Worm (Caenorhabditis elegans): Measurements from ENCODE around the gene dlc-4.

The dlc-4 gene

ce11 chrIV:16403283-16403682, 39.8 kb upstream of the dlc-4 start:
- TF ChIP-seq zip-8 (tag; optimal IDR thresholded peaks at IDR 0.05): peak; percentile 87
- no peak for TF ChIP-seq unc-62 (GFP tag; optimal IDR thresholded peaks at IDR 0.05)
- peak; percentile 36 for TF ChIP-seq nhr-2 (tag; optimal IDR thresholded peaks at IDR 0.05)
- no peak for TF ChIP-seq tbx-8 (GFP tag; optimal IDR thresholded peaks at IDR 0.05)

DNA sequence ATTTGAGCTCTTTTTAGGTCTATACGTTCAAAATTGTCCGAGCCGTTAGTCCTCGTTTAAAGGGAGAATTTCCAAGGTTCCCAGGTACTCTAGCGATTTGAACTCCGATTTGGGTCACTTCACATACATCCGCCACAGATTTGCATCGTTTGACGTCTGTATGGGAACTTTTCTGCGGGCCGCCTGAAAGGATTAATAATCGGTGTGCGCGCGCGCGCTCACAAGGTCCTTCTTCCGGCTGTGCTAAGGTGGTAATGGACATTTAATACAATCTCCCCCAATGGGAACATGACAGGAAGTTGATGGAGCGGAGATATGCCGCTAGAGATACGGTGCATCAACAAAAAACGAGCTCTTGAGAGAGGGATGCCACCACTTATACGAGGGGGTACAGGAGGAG, 35.3 kb upstream of the dlc-4 start:
- TF ChIP-seq ham-2 (GFP tag; optimal IDR thresholded peaks at IDR 0.05) (peak; percentile 41), pha-4 (tag; optimal IDR thresholded peaks at IDR 0.05) (peak; percentile 16), nhr-2 (tag; optimal IDR thresholded peaks at IDR 0.05) (peak; percentile 68), blmp-1 (tag; optimal IDR thresholded peaks at IDR 0.05) (no peak)

DNA sequence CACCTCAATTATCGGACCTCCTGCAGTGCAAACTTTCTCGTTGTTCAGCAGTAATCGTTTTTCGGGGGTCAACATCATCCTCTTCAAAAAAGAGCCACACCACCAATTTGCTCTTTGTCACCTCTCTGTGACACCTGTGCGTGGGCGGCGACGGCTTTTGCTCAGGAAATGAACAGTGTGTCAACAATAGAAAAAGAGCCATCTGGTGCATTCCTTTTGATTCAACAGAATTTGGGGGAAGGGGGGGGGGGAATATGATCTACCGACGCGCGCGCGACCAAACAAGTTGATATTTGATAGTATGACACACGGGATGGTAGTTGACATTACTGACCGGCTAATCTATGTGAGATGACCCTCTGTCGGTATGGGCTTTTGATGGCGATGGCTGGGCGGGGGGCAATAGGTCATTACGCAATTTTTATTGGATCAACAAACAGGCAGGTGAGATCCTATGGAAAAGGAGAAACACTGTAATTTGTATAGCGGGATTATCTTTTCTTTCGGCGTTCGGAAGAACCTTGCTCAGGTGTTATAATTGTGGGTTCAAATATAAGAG, 32.9 kb upstream of the dlc-4 start:
- TF ChIP-seq elt-1 (tag; optimal IDR thresholded peaks at IDR 0.05; ENCODE audit: borderline replicate concordance, insufficient read depth) (no peak), unc-120 (tag; optimal IDR thresholded peaks at IDR 0.05; ENCODE audit: poor library complexity, severe bottlenecking) (no peak), nhr-2 (tag; optimal IDR thresholded peaks at IDR 0.05) (peak; percentile 92), zip-8 (tag; optimal IDR thresholded peaks at IDR 0.05) (peak; percentile 42), mls-2 (tag; optimal IDR thresholded peaks at IDR 0.05) (no peak), pha-4 (tag; optimal IDR thresholded peaks at IDR 0.05) (peak; percentile 12), elt-3 (tag; optimal IDR thresholded peaks at IDR 0.05) (no peak), nhr-76 (tag; optimal IDR thresholded peaks at IDR 0.05) (no peak), lin-32 (GFP tag; optimal IDR thresholded peaks at IDR 0.05) (peak; percentile 79), lsy-2 (tag; optimal IDR thresholded peaks at IDR 0.05) (no peak), ham-2 (GFP tag; optimal IDR thresholded peaks at IDR 0.05) (no peak), drap-1 (GFP tag; optimal IDR thresholded peaks at IDR 0.05) (no peak), ces-1 (GFP tag; optimal IDR thresholded peaks at IDR 0.05) (no peak), ztf-11 (tag; optimal IDR thresholded peaks at IDR 0.05) (no peak), tbx-8 (GFP tag; optimal IDR thresholded peaks at IDR 0.05) (no peak), ceh-39 (tag; optimal IDR thresholded peaks at IDR 0.05) (no peak), ceh-43 (GFP tag; optimal IDR thresholded peaks at IDR 0.05) (no peak), mep-1 (tag; optimal IDR thresholded peaks at IDR 0.05) (no peak), blmp-1 (tag; optimal IDR thresholded peaks at IDR 0.05) (no peak), snpc-4 (tag; optimal IDR thresholded peaks at IDR 0.05) (no peak), nhr-28 (tag; optimal IDR thresholded peaks at IDR 0.05) (no peak), ceh-83 (GFP tag; optimal IDR thresholded peaks at IDR 0.05) (no peak), nhr-237 (tag; optimal IDR thresholded peaks at IDR 0.05) (no peak), bed-3 (GFP tag; optimal IDR thresholded peaks at IDR 0.05) (no peak), unc-62 (GFP tag; optimal IDR thresholded peaks at IDR 0.05) (no peak), lin-13 (tag; optimal IDR thresholded peaks at IDR 0.05) (peak; percentile 33), M03D4.4 (tag; optimal IDR thresholded peaks at IDR 0.05) (no peak), sptf-1 (tag; optimal IDR thresholded peaks at IDR 0.05) (no peak), unc-39 (tag; optimal IDR thresholded peaks at IDR 0.05) (peak; percentile 88), hlh-1 (tag; optimal IDR thresholded peaks at IDR 0.05) (no peak), nhr-12 (tag; optimal IDR thresholded peaks at IDR 0.05) (no peak), mab-5 (tag; optimal IDR thresholded peaks at IDR 0.05) (no peak), cnd-1 (tag; optimal IDR thresholded peaks at IDR 0.05) (peak; percentile 56), flh-1 (GFP tag; optimal IDR thresholded peaks at IDR 0.05) (no peak), sem-2 (GFP tag; optimal IDR thresholded peaks at IDR 0.05) (no peak)

DNA sequence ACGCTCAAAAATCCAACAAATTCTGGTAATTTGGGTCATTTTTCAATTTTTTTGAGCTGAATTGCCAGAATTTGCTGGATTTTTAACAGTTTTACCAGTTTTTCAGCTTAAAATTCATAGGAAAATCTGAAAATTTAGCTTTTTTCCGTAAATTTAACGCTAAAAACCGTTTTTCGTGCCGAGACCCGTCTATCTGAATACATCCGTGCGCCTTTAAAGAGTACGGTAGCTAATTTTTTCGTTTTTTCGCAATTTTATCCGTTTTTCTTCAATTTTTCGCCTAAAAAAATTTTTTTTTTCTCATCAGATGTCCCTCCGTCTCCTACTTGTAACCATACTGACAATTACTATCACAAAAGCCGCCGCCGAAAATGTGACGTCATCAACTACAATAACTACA, 31.4 kb upstream of the dlc-4 start, which contains the start of gene Y65A5A.2:
Y65A5A.2 (plus strand) TSS at position 308 of the 400 bp plus-strand sequence.
- TF ChIP-seq bed-3 (GFP tag; optimal IDR thresholded peaks at IDR 0.05) (no peak), ztf-11 (tag; optimal IDR thresholded peaks at IDR 0.05) (no peak), lsy-2 (tag; optimal IDR thresholded peaks at IDR 0.05) (no peak), nhr-76 (tag; optimal IDR thresholded peaks at IDR 0.05) (no peak), sptf-1 (tag; optimal IDR thresholded peaks at IDR 0.05) (no peak), tbx-8 (GFP tag; optimal IDR thresholded peaks at IDR 0.05) (no peak), nhr-2 (tag; optimal IDR thresholded peaks at IDR 0.05) (no peak), ceh-39 (tag; optimal IDR thresholded peaks at IDR 0.05) (no peak), lin-13 (tag; optimal IDR thresholded peaks at IDR 0.05) (no peak), cnd-1 (tag; optimal IDR thresholded peaks at IDR 0.05) (no peak), unc-39 (tag; optimal IDR thresholded peaks at IDR 0.05) (no peak), mls-2 (tag; optimal IDR thresholded peaks at IDR 0.05) (no peak), sem-2 (GFP tag; optimal IDR thresholded peaks at IDR 0.05) (no peak), zip-8 (tag; optimal IDR thresholded peaks at IDR 0.05) (no peak), M03D4.4 (tag; optimal IDR thresholded peaks at IDR 0.05) (no peak), nhr-12 (tag; optimal IDR thresholded peaks at IDR 0.05) (no peak), flh-1 (GFP tag; optimal IDR thresholded peaks at IDR 0.05) (no peak), mep-1 (tag; optimal IDR thresholded peaks at IDR 0.05) (no peak), blmp-1 (tag; optimal IDR thresholded peaks at IDR 0.05) (no peak), lin-32 (GFP tag; optimal IDR thresholded peaks at IDR 0.05) (no peak)

Measured in whole organism, mixed stage, embryonic.